Worm (Caenorhabditis elegans) whole organism, L4/young adult: ENCODE data around the gene mrpl-10.

Experiments used
- W03F9.2 ChIP-seq: fragments of 150-350 bp; optimal IDR thresholded peaks from 2 replicates; lab custom pipeline; 2014; ENCODE audit warnings: missing biosample characterization, missing genetic modification characterization
- dao-5 ChIP-seq: sonication (generic microtip); optimal IDR thresholded peaks from 2 replicates; lab custom pipeline; 2016; ENCODE audit warnings: missing genotype, missing genetic modification characterization, moderate library complexity, missing compliant biosample characterization
- him-1 ChIP-seq: sonication (generic microtip); optimal IDR thresholded peaks from 2 replicates; lab custom pipeline; 2016; ENCODE audit warnings: missing genotype, missing genetic modification reagents, missing genetic modification characterization, missing compliant biosample characterization

- TF ChIP-seq W03F9.2 (tag; lab: Kevin White, UChicago) (no peak), dao-5 (tag; lab: Kevin White, UChicago) (no peak), him-1 (no peak)
Observed at ce11 chrII:8238155-8238554, 40.2 kb downstream of the mrpl-10 start, which contains the start of gene nlp-5.
